Fruit fly (Drosophila melanogaster) whole organism, larva: ENCODE results near the gene Osi15.

Experiments
- noc ChIP-seq: fragments of 200-800 bp; sonication (Bioruptor generic); optimal IDR thresholded peaks from 3 replicates; lab custom pipeline; 2019; ENCODE audit warnings: missing biosample characterization, mild to moderate bottlenecking, missing genetic modification characterization, moderate library complexity

The Osi15 gene

dm6 chr3R:6304947-6305346 is 3.3 kb downstream of the Osi15 start, which contains the start of gene Osi16:
Osi16 (plus strand) TSS chr3R:6305247.
- no peak for TF ChIP-seq noc (tag; lab: Kevin White, UChicago)

DNA sequence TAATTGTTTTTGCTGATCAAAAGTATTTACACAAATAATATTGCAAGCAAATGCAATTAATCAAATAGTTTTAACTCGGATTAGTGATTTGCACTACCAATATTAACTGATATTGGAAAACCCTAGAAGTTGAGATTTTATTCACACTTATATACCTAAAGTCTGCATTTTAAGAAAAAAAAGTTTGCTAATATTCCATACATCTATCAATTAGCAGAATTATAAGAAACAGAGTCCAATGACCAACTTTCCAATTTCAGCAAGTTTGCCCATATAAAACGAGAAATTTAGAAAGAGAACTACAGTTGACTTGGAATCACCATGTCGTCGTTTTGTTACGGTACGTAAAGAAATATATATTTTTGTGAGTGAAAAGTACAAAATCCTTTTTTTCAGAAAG is 5.0 kb downstream of the Osi15 start, which contains the start of gene CG46026:
Gene CG46026 (plus strand): TSS at position 301 of the 400 bp plus-strand sequence.
- no peak for TF ChIP-seq noc (tag; lab: Kevin White, UChicago)

- TF ChIP-seq noc (tag; lab: Kevin White, UChicago): no peak
Measured at dm6 chr3R:6309676-6310075, 8.1 kb downstream of the Osi15 start, which contains the start of gene CG31560. CG31560 (plus strand) TSS chr3R:6309976.

- TF ChIP-seq noc (tag; lab: Kevin White, UChicago): no peak
Measured at dm6 chr3R:6311641-6312259, 10.1 kb downstream of the Osi15 start, which contains the start of gene Osi17. Osi17 (plus strand) TSS chr3R:6311772.

DNA sequence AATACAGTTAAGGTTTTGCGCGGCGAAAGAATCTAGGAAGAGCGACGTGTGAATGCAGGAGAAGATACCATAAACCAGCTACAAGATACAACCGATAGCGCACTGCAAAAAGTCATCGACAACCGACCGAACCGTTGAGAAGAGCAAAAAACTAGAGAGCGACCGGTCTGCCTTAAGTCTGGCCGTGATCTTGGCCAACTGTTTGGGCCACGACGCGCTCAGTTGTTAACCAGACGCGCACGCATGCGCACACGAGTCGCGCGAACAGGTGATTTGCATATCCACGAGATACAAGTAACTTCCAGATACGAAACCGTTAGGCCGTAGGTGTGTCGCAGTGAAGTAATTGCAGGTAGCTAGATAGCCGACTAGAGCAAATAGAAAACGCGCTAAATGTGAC is 13.5 kb downstream of the Osi15 start:
- TF ChIP-seq noc (tag; lab: Kevin White, UChicago): no peak

DNA sequence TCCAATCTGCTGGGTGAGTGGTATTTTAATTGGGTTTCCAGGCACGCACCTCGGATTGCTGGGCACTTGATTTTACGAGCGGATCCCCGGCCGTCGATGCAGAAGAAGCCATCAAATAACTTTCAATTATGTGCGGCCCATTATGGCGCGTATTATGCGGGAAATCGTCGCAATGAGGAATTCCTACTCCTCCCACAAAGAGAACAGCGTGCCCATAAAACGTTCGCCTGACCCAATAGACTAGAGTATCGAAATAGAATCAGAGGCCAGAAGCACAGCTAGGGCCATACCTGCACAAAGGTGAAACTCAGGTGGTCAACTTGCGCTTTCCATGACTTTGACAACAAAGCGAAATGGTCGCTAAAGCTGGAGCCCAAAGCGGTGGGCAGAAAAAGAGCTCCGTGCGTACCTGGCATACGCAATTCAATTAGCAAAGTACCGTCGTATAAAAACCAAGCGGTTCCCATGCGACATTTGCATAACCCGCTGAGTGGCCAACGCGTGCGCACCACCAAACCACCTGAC is 28.2 kb downstream of the Osi15 start, which contains the start of gene Osi18:
Gene Osi18 (plus strand): TSS at position 475 of the 525 bp plus-strand sequence.
- TF ChIP-seq noc (tag; lab: Kevin White, UChicago): no peak

DNA sequence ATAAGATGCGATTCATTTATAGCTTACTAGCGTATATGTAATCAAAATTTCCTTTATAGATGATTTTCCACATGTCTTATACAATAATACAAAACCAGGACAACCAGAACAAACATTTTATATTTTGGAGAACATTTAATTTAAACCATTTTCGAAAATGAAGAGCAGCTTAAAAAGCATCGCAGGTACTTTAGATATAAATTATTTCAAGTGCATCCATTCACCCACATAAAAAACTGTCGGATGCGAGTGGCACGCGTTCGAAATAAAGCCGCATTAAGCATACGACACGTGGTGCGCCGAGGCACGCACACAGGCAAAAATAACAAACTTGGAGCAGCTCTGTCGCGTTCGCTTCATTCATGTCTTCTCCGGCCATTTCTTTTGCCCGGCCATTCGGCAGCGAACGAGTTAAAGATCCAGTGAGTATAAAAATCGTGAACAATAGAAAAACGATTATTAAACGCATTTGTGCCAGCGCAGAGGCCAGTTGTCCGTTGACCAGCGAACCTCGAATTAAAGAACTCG is 33.4 kb downstream of the Osi15 start, which contains the start of gene Osi19:
Gene Osi19 (plus strand): TSS at position 457 of the 528 bp plus-strand sequence.
- TF ChIP-seq noc (tag; lab: Kevin White, UChicago): no peak

DNA sequence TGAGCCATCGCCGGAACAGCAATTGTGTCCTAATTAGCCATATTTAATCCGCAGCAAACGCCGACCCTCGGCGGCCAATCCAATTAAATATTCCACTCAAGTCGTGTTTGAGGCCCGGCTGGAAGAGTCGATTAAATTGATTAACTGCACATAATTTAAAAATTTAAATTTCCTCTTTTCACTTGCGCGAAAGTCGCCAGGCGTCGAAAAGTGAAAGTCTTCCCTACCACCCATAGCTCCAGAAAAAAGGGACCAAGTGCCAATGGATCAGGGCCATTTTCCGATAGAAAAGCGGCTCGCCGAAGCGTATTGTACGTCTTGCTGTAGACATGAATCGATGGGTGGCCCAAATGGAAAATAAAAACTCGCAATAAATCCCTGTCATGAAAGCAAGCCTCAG is 35.8 kb downstream of the Osi15 start:
- TF ChIP-seq noc (tag; lab: Kevin White, UChicago): no peak

- no peak for TF ChIP-seq noc (tag; lab: Kevin White, UChicago)
Measured at dm6 chr3R:6339795-6340194, 38.2 kb downstream of the Osi15 start, which contains the start of gene Osi20. Osi20 (plus strand) TSS chr3R:6340095.

dm6 chr3R:6341668-6342067 is 40.1 kb downstream of the Osi15 start, which contains the start of gene CG17917:
CG17917 (plus strand) TSS chr3R:6341968.
- no peak for TF ChIP-seq noc (tag; lab: Kevin White, UChicago)

DNA sequence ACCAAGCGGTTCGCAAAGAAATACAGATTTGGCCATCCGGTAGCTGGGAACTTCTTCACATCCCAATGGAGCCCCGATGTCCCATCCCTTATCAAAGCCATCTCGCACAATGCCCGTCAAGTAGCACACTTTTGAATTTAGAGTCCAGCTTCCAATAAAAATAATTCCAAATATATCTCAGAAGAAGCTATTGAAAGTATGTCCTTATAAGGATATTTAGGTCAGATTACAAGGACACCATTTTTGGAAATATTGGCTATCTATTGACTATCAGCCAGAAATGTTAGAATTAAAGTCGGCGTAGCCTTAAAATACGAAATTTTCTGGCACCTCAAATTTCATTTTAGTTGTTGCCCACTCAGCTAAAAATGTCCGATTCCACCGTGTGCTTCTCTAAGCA is 41.1 kb downstream of the Osi15 start, which contains the start of gene CG10298:
Gene CG10298 (plus strand): TSS at position 301 of the 400 bp plus-strand sequence.
- no peak for TF ChIP-seq noc (tag; lab: Kevin White, UChicago)

dm6 chr3R:6343396-6344239 is 42.0 kb downstream of the Osi15 start, which contains the start of gene CG17919:
CG17919 (plus strand) TSS chr3R:6344029.
- TF ChIP-seq noc (tag; lab: Kevin White, UChicago): no peak

DNA sequence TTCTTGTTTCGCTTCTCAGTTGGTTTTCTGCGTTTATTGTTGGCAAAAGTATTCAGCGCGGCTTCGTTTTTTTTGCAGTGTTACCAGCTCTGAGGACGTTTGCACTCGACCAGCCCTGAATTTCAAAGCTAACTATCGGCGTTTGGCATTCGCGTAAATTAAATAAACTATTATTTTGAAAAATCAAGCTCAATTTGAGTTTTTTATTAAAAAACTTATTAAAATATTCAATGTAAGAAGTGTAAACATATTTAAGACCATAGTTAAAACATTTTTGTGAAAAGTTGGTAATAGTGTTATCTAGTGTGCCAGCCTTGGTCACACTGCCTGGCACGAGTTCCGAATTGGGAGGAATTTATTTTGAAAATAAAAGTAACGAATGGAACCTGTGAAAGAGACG is 44.2 kb downstream of the Osi15 start, which contains the start of the genes SmD2 and CG18048:
Gene SmD2 (minus strand): TSS at position 98 of the 400 bp plus-strand sequence.
Gene CG18048 (plus strand): TSS at position 298 of the 400 bp plus-strand sequence.
- TF ChIP-seq noc (tag; lab: Kevin White, UChicago): no peak

DNA sequence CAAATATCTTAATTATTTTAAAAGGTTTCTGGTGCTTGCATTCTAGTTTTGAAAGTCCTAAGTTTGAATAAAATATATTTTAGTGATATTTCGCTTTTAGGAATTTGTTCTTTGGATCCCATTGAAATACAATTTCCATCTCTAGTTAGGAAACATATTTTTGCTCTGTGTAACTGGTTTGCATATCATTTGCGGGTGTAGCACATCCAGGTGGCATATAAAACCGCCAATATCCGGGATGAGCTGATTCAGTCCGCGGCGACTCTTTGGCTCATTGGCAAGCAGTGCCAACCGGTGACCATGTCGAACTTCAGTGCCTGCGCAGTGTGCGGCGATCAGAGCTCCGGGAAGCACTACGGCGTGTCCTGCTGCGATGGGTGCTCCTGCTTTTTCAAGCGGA is 47.3 kb downstream of the Osi15 start, which contains the start of gene Hr83:
Gene Hr83 (plus strand): TSS at position 301 of the 400 bp plus-strand sequence.
- no peak for TF ChIP-seq noc (tag; lab: Kevin White, UChicago)

- no peak for TF ChIP-seq noc (tag; lab: Kevin White, UChicago)
Measured at dm6 chr3R:6350755-6351154, 49.2 kb downstream of the Osi15 start, which contains the start of gene Pak. Pak (plus strand) TSS chr3R:6350896.
